Worm (Caenorhabditis elegans): ENCODE measurements around the gene T22C8.4.

DNA sequence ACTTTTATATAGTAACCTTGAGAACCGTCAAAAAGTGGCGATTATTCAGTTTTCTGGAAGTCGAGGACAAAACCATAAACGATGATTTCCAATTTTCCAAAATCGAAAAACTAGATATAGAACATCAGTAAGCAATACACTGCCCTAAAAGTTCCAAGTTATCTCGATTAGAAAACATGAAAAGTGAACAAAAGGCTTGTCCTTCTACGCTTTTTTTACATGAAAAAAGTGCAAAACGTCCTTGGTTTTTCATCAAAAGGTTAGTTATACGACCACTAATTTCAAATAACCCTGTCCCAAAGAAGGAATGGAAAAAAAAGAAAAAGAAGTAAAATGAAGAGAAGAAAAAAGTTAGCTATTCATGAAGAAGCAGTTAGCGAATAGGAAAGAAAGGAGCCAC, 37.4 kb downstream of the T22C8.4 start:
- no peak for TF ChIP-seq zip-2 (tag; optimal IDR thresholded peaks at IDR 0.05)
- TF ChIP-seq Y75B8A.6 (GFP tag; IDR thresholded peaks at IDR 0.05): no peak
- no peak for TF ChIP-seq ama-1 (optimal IDR thresholded peaks at IDR 0.05)

Data from whole organism, L4 larva.